Fruit fly (Drosophila melanogaster) whole organism, embryonic: ENCODE results near the gene CG42727.

Experiments
- Atf3 ChIP-seq: fragments of 200-800 bp; sonication (Bioruptor generic); optimal IDR thresholded peaks from 3 replicates; lab custom pipeline; 2016; ENCODE audit warnings: missing biosample characterization, missing genetic modification characterization
- B-H2 ChIP-seq: fragments of 200-800 bp; sonication (Bioruptor generic); optimal IDR thresholded peaks from 2 replicates; lab custom pipeline; 2018; ENCODE audit warnings: missing biosample characterization, mild to moderate bottlenecking, missing genetic modification characterization
- BEAF-32 ChIP-seq: fragments of 200-800 bp; sonication (Bioruptor generic); optimal IDR thresholded peaks from 3 replicates; lab custom pipeline; 2017; ENCODE audit warnings: missing biosample characterization, missing genetic modification characterization, mild to moderate bottlenecking, moderate library complexity, missing genetic modification reagents
- CG10366 ChIP-seq: fragments of 200-800 bp; sonication (Bioruptor generic); IDR thresholded peaks from 2 replicates; pipeline ENCODE4 v1.3.6; 2022; ENCODE audit warnings: missing biosample characterization, missing genetic modification characterization
- CG10565 ChIP-seq: fragments of 200-800 bp; sonication (Bioruptor generic); optimal IDR thresholded peaks from 3 replicates; lab custom pipeline; 2016; ENCODE audit warnings: missing biosample characterization, mild to moderate bottlenecking, missing genetic modification characterization
- CG11696 ChIP-seq: fragments of 200-800 bp; sonication (Bioruptor generic); IDR thresholded peaks from 2 replicates; pipeline ENCODE4 v1.3.6; 2022; ENCODE audit warnings: missing biosample characterization, missing genetic modification characterization
- CG1233 ChIP-seq: fragments of 200-800 bp; sonication (Bioruptor generic); optimal IDR thresholded peaks from 4 replicates; lab custom pipeline; 2018; ENCODE audit warnings: missing biosample characterization, mild to moderate bottlenecking, missing genetic modification characterization
- CG12769 ChIP-seq: fragments of 200-800 bp; sonication (Bioruptor generic); optimal IDR thresholded peaks from 2 replicates; lab custom pipeline; 2019; ENCODE audit warnings: missing biosample characterization, mild to moderate bottlenecking, missing genetic modification characterization, moderate library complexity
- CG13123 ChIP-seq: fragments of 200-800 bp; sonication (Bioruptor generic); optimal IDR thresholded peaks from 2 replicates; lab custom pipeline; 2016; ENCODE audit warnings: missing biosample characterization, missing genetic modification characterization
- CG15011 ChIP-seq: fragments of 200-800 bp; sonication (Bioruptor generic); optimal IDR thresholded peaks from 3 replicates; lab custom pipeline; 2018; ENCODE audit warnings: missing biosample characterization, mild to moderate bottlenecking, missing genetic modification characterization
- CG1529 ChIP-seq: fragments of 200-800 bp; sonication (Bioruptor generic); optimal IDR thresholded peaks from 3 replicates; lab custom pipeline; 2018; ENCODE audit warnings: missing biosample characterization, missing genetic modification characterization
- CG1603 ChIP-seq: fragments of 200-800 bp; sonication (Bioruptor generic); optimal IDR thresholded peaks from 2 replicates; lab custom pipeline; 2019; ENCODE audit warnings: missing biosample characterization, mild to moderate bottlenecking, missing genetic modification characterization, moderate library complexity
- CG18011 ChIP-seq: fragments of 200-800 bp; sonication (Bioruptor generic); optimal IDR thresholded peaks from 2 replicates; lab custom pipeline; 2017; ENCODE audit warnings: missing biosample characterization, missing genetic modification characterization, mild to moderate bottlenecking, moderate library complexity, missing genotype
- CG18764 ChIP-seq: fragments of 200-800 bp; sonication (Bioruptor generic); optimal IDR thresholded peaks from 3 replicates; lab custom pipeline; 2016; ENCODE audit warnings: missing biosample characterization, missing genetic modification characterization
- CG3065 ChIP-seq: fragments of 200-800 bp; sonication (Bioruptor generic); optimal IDR thresholded peaks from 2 replicates; lab custom pipeline; 2016; ENCODE audit warnings: missing biosample characterization, missing genetic modification characterization
- CG33213 ChIP-seq: fragments of 200-800 bp; sonication (Bioruptor generic); optimal IDR thresholded peaks from 3 replicates; lab custom pipeline; 2016; ENCODE audit warnings: missing biosample characterization, missing genetic modification characterization
- CG4360 ChIP-seq: fragments of 200-800 bp; sonication (Bioruptor generic); IDR thresholded peaks from 2 replicates; pipeline ENCODE4 v1.3.6; 2022; ENCODE audit warnings: missing biosample characterization, missing genetic modification characterization
- CG6765 ChIP-seq: fragments of 200-800 bp; sonication (Bioruptor generic); optimal IDR thresholded peaks from 3 replicates; lab custom pipeline; 2017; ENCODE audit warnings: missing biosample characterization, mild to moderate bottlenecking, missing genetic modification characterization
- CG6791 ChIP-seq: fragments of 200-800 bp; sonication (Bioruptor generic); IDR thresholded peaks from 3 replicates; pipeline ENCODE4 v1.3.6; 2022; ENCODE audit warnings: missing biosample characterization, missing genetic modification characterization; ENCODE audit not compliant: partially characterized antibody
- CG6813 ChIP-seq: fragments of 200-800 bp; sonication (Bioruptor generic); optimal IDR thresholded peaks from 2 replicates; lab custom pipeline; 2017; ENCODE audit warnings: missing biosample characterization, missing genetic modification characterization, mild to moderate bottlenecking, moderate library complexity, missing genetic modification reagents
- CG7556 ChIP-seq: fragments of 200-800 bp; sonication (Bioruptor generic); optimal IDR thresholded peaks from 2 replicates; lab custom pipeline; 2017; ENCODE audit warnings: missing biosample characterization, mild to moderate bottlenecking, missing genetic modification characterization
- Chrac-16 ChIP-seq: fragments of 200-800 bp; sonication (Bioruptor generic); optimal IDR thresholded peaks from 3 replicates; lab custom pipeline; 2016; ENCODE audit warnings: missing biosample characterization, missing genetic modification characterization
- Fer3 ChIP-seq: fragments of 200-800 bp; sonication (Bioruptor generic); optimal IDR thresholded peaks from 2 replicates; lab custom pipeline; 2018; ENCODE audit warnings: missing biosample characterization, mild to moderate bottlenecking, missing genetic modification characterization, moderate library complexity
- GATAe ChIP-seq: fragments of 200-800 bp; sonication (Bioruptor generic); conservative IDR thresholded peaks from 2 replicates; pipeline ENCODE4 v1.3.6; 2022; ENCODE audit warnings: missing biosample characterization, missing genetic modification characterization
- Lhr ChIP-seq: fragments of 200-800 bp; sonication (Bioruptor generic); optimal IDR thresholded peaks from 3 replicates; lab custom pipeline; 2017; ENCODE audit warnings: mild to moderate bottlenecking, missing biosample characterization, missing genetic modification reagents, missing genetic modification characterization
- Nf-YA ChIP-seq: fragments of 200-800 bp; sonication (Bioruptor generic); IDR thresholded peaks from 2 replicates; pipeline ENCODE4 v1.3.6; 2022; ENCODE audit warnings: missing biosample characterization, missing genetic modification characterization
- Vsx1 ChIP-seq: fragments of 200-800 bp; sonication (Bioruptor generic); optimal IDR thresholded peaks from 2 replicates; lab custom pipeline; 2017; ENCODE audit warnings: missing biosample characterization, mild to moderate bottlenecking, missing genetic modification characterization, missing genetic modification reagents
- Xbp1 ChIP-seq: fragments of 200-800 bp; sonication (Bioruptor generic); optimal IDR thresholded peaks from 3 replicates; lab custom pipeline; 2016; ENCODE audit warnings: missing biosample characterization, mild to moderate bottlenecking, missing genetic modification characterization
- al ChIP-seq: fragments of 200-800 bp; sonication (Bioruptor generic); IDR thresholded peaks from 2 replicates; pipeline ENCODE4 v1.3.6; 2022; ENCODE audit warnings: missing biosample characterization, missing genetic modification characterization
- bab2 ChIP-seq: fragments of 200-800 bp; sonication (Bioruptor generic); optimal IDR thresholded peaks from 2 replicates; lab custom pipeline; 2016; ENCODE audit warnings: missing biosample characterization, missing genetic modification characterization
- bcd ChIP-seq: fragments of 200-800 bp; sonication (Bioruptor generic); optimal IDR thresholded peaks from 2 replicates; lab custom pipeline; 2017; ENCODE audit warnings: missing biosample characterization, mild to moderate bottlenecking, missing genetic modification characterization
- bsh ChIP-seq, 2 experiments: fragments of 200-800 bp; sonication (Bioruptor generic); optimal IDR thresholded peaks; 2 replicates each; lab custom pipeline; 2017 to 2018; ENCODE audit warnings: mild to moderate bottlenecking in 2 of 2, missing biosample characterization in 2 of 2, missing genetic modification characterization in 2 of 2, moderate library complexity in 1 of 2
- dan ChIP-seq: fragments of 200-800 bp; sonication (Bioruptor generic); IDR thresholded peaks from 2 replicates; pipeline ENCODE4 v1.3.6; 2022; ENCODE audit warnings: missing biosample characterization, missing genetic modification characterization
- danr ChIP-seq: fragments of 200-800 bp; sonication (Bioruptor generic); IDR thresholded peaks from 2 replicates; pipeline ENCODE4 v1.3.6; 2022; ENCODE audit warnings: missing biosample characterization, missing genetic modification characterization
- dimm ChIP-seq: fragments of 200-800 bp; sonication (Bioruptor generic); IDR thresholded peaks from 2 replicates; pipeline ENCODE4 v1.3.6; 2022; ENCODE audit warnings: missing biosample characterization, missing genetic modification characterization
- esg ChIP-seq: fragments of 200-800 bp; sonication (Bioruptor generic); conservative IDR thresholded peaks from 2 replicates; pipeline ENCODE4 v1.3.6; 2022; ENCODE audit warnings: missing biosample characterization, missing genetic modification characterization
- eve ChIP-seq, 2 experiments: fragments of >200 bp; optimal IDR thresholded peaks; 2 replicates each; lab custom pipeline; 2017; ENCODE audit warnings: missing biosample characterization in 2 of 2, missing genetic modification characterization in 2 of 2
- nerfin-1 ChIP-seq: fragments of 200-800 bp; sonication (Bioruptor generic); optimal IDR thresholded peaks from 3 replicates; lab custom pipeline; 2019; ENCODE audit warnings: missing biosample characterization, mild to moderate bottlenecking, missing genetic modification characterization, moderate library complexity
- nerfin-2 ChIP-seq: fragments of 200-800 bp; sonication (Bioruptor generic); IDR thresholded peaks from 2 replicates; pipeline ENCODE4 v1.3.6; 2022; ENCODE audit warnings: missing biosample characterization, missing genetic modification characterization; ENCODE audit not compliant: partially characterized antibody
- odd ChIP-seq: fragments of 200-800 bp; sonication (Bioruptor generic); optimal IDR thresholded peaks from 2 replicates; lab custom pipeline; 2017; ENCODE audit warnings: missing biosample characterization, mild to moderate bottlenecking, missing genetic modification characterization
- prd ChIP-seq, 3 experiments: fragments of >200 bp in 2 of 3; fragments of 200-800 bp in 1 of 3; sonication (Bioruptor generic) in 1 of 3; optimal IDR thresholded peaks in 2 of 3; IDR thresholded peaks in 1 of 3; 2 replicates in 2 of 3; 3 replicates in 1 of 3; pipeline versions ENCODE4 v1.3.6 to Lab custom; 2017 to 2022; ENCODE audit warnings: missing biosample characterization in 1 of 3, missing genetic modification characterization in 1 of 3
- slou ChIP-seq: fragments of 200-800 bp; sonication (Bioruptor generic); optimal IDR thresholded peaks from 3 replicates; lab custom pipeline; 2016; ENCODE audit warnings: missing biosample characterization, missing genetic modification characterization
- stwl ChIP-seq: fragments of 200-800 bp; sonication (Bioruptor generic); optimal IDR thresholded peaks from 3 replicates; lab custom pipeline; 2018; ENCODE audit warnings: missing biosample characterization, mild to moderate bottlenecking, missing genetic modification characterization, moderate library complexity
- sug ChIP-seq: fragments of 200-800 bp; optimal IDR thresholded peaks from 2 replicates; lab custom pipeline; 2019; ENCODE audit warnings: missing biosample characterization, mild to moderate bottlenecking, missing genetic modification characterization, moderate library complexity
- tgo ChIP-seq: fragments of 200-800 bp; sonication (Bioruptor generic); IDR thresholded peaks from 3 replicates; pipeline ENCODE4 v1.3.6; 2022; ENCODE audit warnings: missing biosample characterization, missing genetic modification characterization
- twi ChIP-seq: fragments of 200-800 bp; optimal IDR thresholded peaks from 2 replicates; lab custom pipeline; 2019; ENCODE audit warnings: missing biosample characterization, mild to moderate bottlenecking, missing genetic modification characterization, moderate library complexity
- usp ChIP-seq: fragments of >200 bp; optimal IDR thresholded peaks from 2 replicates; lab custom pipeline; 2017; ENCODE audit warnings: missing biosample characterization, missing genetic modification characterization
- vvl ChIP-seq: fragments of 200-800 bp; sonication (Bioruptor generic); IDR thresholded peaks from 2 replicates; pipeline ENCODE4 v1.3.6; 2022; ENCODE audit warnings: missing biosample characterization, missing genetic modification characterization
- zen2 ChIP-seq: fragments of 200-800 bp; sonication (Bioruptor generic); IDR thresholded peaks from 3 replicates; pipeline ENCODE4 v1.3.6; 2022; ENCODE audit warnings: missing biosample characterization, missing genetic modification characterization; ENCODE audit not compliant: partially characterized antibody
- zf30C ChIP-seq: fragments of 200-800 bp; sonication (Bioruptor generic); optimal IDR thresholded peaks from 3 replicates; lab custom pipeline; 2018; ENCODE audit warnings: missing biosample characterization, mild to moderate bottlenecking, missing genetic modification characterization

Gene CG42727

dm6 chr3R:15332994-15333393 is 14.9 kb upstream of the CG42727 start, which contains the start of the genes Fkbp39 and Cyfip (continued):
- TF ChIP-seq Xbp1 (GFP tag; lab: Kevin White, UChicago) (peak; percentile 65), CG7556 (GFP tag; lab: Kevin White, UChicago) (peak; percentile 7), CG10366 (GFP tag; lab: Robert Waterston, UW) (peak; percentile 34), slou (GFP tag; lab: Kevin White, UChicago) (peak; percentile 20), CG4360 (GFP tag; lab: Robert Waterston, UW) (no peak), CG18764 (GFP tag; lab: Kevin White, UChicago) (no peak), CG1529 (GFP tag; lab: Kevin White, UChicago) (no peak), danr (GFP tag; lab: Robert Waterston, UW) (no peak), CG3065 (GFP tag; lab: Kevin White, UChicago) (no peak), GATAe (GFP tag; lab: Robert Waterston, UW) (no peak), tgo (GFP tag; lab: Robert Waterston, UW) (no peak), vvl (peak; percentile 66; the same call in 1 of the 2 replicates), bcd (GFP tag; lab: Kevin White, UChicago) (no peak), CG12769 (no peak), bsh (GFP tag; optimal IDR thresholded peaks at IDR 0.05; lab: Kevin White, UChicago) (peak in 1 of 2 experiments; percentile 16), CG15011 (GFP tag; lab: Kevin White, UChicago) (no peak), CG33213 (peak; percentile 70), BEAF-32 (GFP tag; lab: Kevin White, UChicago) (peak; percentile 82), sug (tag; lab: Kevin White, UChicago) (peak; percentile 64), prd (optimal IDR thresholded peaks at IDR 0.05; lab: Kevin White, UChicago) (no peak), prd (GFP tag; IDR thresholded peaks at IDR 0.05; lab: Robert Waterston, UW) (peak; percentile 46; the same call in 2 of the 3 replicates), eve (GFP tag; optimal IDR thresholded peaks at IDR 0.05; lab: Kevin White, UChicago) (no peak), Atf3 (GFP tag; lab: Kevin White, UChicago) (no peak), twi (tag; lab: Kevin White, UChicago) (no peak), esg (GFP tag; lab: Robert Waterston, UW) (no peak), Vsx1 (GFP tag; lab: Kevin White, UChicago) (no peak), Nf-YA (no peak), al (GFP tag; lab: Robert Waterston, UW) (0 out of 2 replicates have a peak, but pooled peaks have one; percentile 19), CG6813 (GFP tag; lab: Kevin White, UChicago) (no peak), zen2 (GFP tag; lab: Robert Waterston, UW) (peak; percentile 31; the same call in 1 of the 3 replicates), stwl (tag; lab: Kevin White, UChicago) (peak; percentile 65), CG18011 (peak; percentile 47), CG1233 (no peak), nerfin-1 (tag; lab: Kevin White, UChicago) (no peak), bab2 (peak; percentile 29), CG11696 (no peak), B-H2 (GFP tag; lab: Kevin White, UChicago) (peak; percentile 77), Fer3 (tag; lab: Kevin White, UChicago) (peak; percentile 27), dimm (no peak), odd (GFP tag; lab: Kevin White, UChicago) (no peak), Chrac-16 (GFP tag; lab: Kevin White, UChicago) (peak; percentile 40), CG13123 (GFP tag; lab: Kevin White, UChicago) (no peak), nerfin-2 (GFP tag; lab: Robert Waterston, UW) (peak; percentile 39; the same call in 1 of the 2 replicates), zf30C (peak; percentile 27), CG10565 (GFP tag; lab: Kevin White, UChicago) (no peak), CG6765 (GFP tag; lab: Kevin White, UChicago) (no peak), dan (no peak), Lhr (peak; percentile 94), CG6791 (GFP tag; lab: Robert Waterston, UW) (peak; percentile 77), usp (GFP tag; lab: Kevin White, UChicago) (no peak), CG1603 (tag; lab: Kevin White, UChicago) (peak; percentile 93)
